Fruit fly (Drosophila melanogaster): ENCODE results near the gene Dop1R2.

DNA sequence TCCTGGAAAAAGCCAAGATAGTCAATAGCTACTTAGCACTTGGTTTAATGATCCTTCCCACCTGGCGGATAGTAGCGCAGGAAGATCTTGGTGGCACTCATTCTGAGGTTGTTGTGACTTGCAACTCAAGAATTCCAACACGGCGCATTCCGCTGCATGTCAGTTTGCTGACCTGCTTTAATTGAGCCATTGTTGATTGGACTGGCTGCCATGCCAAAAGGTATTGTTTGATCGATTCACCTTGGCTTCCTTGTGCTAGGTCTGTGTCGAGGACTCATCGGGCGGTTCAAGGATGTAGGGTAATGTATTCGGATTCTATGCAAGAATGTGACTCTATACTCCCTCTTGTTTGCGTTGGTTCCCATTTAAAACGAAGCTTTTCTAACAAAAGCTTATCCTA lies 59.0 kb downstream of the Dop1R2 start, which contains the start of gene CG7568:
- TF ChIP-seq CG8632 (GFP tag; optimal IDR thresholded peaks at IDR 0.05) (no peak), topi (GFP tag; optimal IDR thresholded peaks at IDR 0.05) (no peak), CG6808 (GFP tag; optimal IDR thresholded peaks at IDR 0.05) (no peak), CG9139 (GFP tag; optimal IDR thresholded peaks at IDR 0.05) (no peak), CG8119 (GFP tag; IDR thresholded peaks at IDR 0.05) (no peak), CG6163 (GFP tag; IDR thresholded peaks at IDR 0.05) (no peak), CG16779 (tag; optimal IDR thresholded peaks at IDR 0.05) (no peak)
